Fruit fly (Drosophila melanogaster) whole organism, prepupa: ENCODE data around the gene CG13898.

Experiments used
- Blimp-1 ChIP-seq: fragments of 200-800 bp; sonication (Bioruptor generic); optimal IDR thresholded peaks from 3 replicates; lab custom pipeline; 2017; ENCODE audit warnings: missing biosample characterization, missing genetic modification characterization, mild to moderate bottlenecking, moderate library complexity, missing genetic modification reagents
- CG10631 ChIP-seq: fragments of 200-800 bp; sonication (Bioruptor generic); optimal IDR thresholded peaks from 2 replicates; lab custom pipeline; 2016; ENCODE audit warnings: missing biosample characterization, missing genetic modification characterization
- CG10669 ChIP-seq: fragments of 200-800 bp; sonication (Bioruptor generic); optimal IDR thresholded peaks from 3 replicates; lab custom pipeline; 2018; ENCODE audit warnings: missing biosample characterization, mild to moderate bottlenecking, missing genetic modification characterization, moderate library complexity
- CG11294 ChIP-seq: fragments of 200-800 bp; sonication (Bioruptor generic); IDR thresholded peaks from 2 replicates; pipeline ENCODE4 v1.3.6; 2022; ENCODE audit warnings: missing biosample characterization, missing genetic modification characterization
- CG11762 ChIP-seq: fragments of 200-800 bp; sonication (Bioruptor generic); optimal IDR thresholded peaks from 3 replicates; lab custom pipeline; 2016; ENCODE audit warnings: missing biosample characterization, missing genetic modification characterization; ENCODE audit not compliant: insufficient read depth
- CG11902 ChIP-seq: fragments of 200-800 bp; sonication (Bioruptor generic); optimal IDR thresholded peaks from 3 replicates; lab custom pipeline; 2016; ENCODE audit warnings: missing biosample characterization, missing genetic modification characterization
- CG1621 ChIP-seq: fragments of 200-800 bp; sonication (Bioruptor generic); optimal IDR thresholded peaks from 3 replicates; lab custom pipeline; 2018; ENCODE audit warnings: missing biosample characterization, mild to moderate bottlenecking, missing genetic modification characterization
- CG16779 ChIP-seq: fragments of 200-800 bp; sonication (Bioruptor generic); optimal IDR thresholded peaks from 3 replicates; lab custom pipeline; 2017; ENCODE audit warnings: missing biosample characterization, mild to moderate bottlenecking, missing genetic modification characterization
- CG31627 ChIP-seq: fragments of 200-800 bp; sonication (Bioruptor generic); optimal IDR thresholded peaks from 3 replicates; lab custom pipeline; 2016; ENCODE audit warnings: missing biosample characterization, missing genetic modification characterization
- CG34406 ChIP-seq: fragments of 200-800 bp; sonication (Bioruptor generic); optimal IDR thresholded peaks from 3 replicates; lab custom pipeline; 2016; ENCODE audit warnings: missing biosample characterization, missing genetic modification characterization
- CG6163 ChIP-seq: fragments of 200-800 bp; sonication (Bioruptor generic); IDR thresholded peaks from 3 replicates; pipeline ENCODE4 v1.3.6; 2022; ENCODE audit warnings: missing biosample characterization, missing genetic modification characterization
- CG6792 ChIP-seq: fragments of 200-800 bp; sonication (Bioruptor generic); optimal IDR thresholded peaks from 3 replicates; lab custom pipeline; 2016; ENCODE audit warnings: missing biosample characterization, missing genetic modification characterization
- CG6808 ChIP-seq: fragments of 200-800 bp; sonication (Bioruptor generic); optimal IDR thresholded peaks from 3 replicates; lab custom pipeline; 2017; ENCODE audit warnings: missing biosample characterization, missing genetic modification characterization, mild to moderate bottlenecking, moderate library complexity, missing genetic modification reagents
- CG8119 ChIP-seq: fragments of 200-800 bp; sonication (Bioruptor generic); IDR thresholded peaks from 3 replicates; pipeline ENCODE4 v1.3.6; 2022; ENCODE audit warnings: missing biosample characterization, missing genetic modification characterization
- CG8319 ChIP-seq: fragments of 200-800 bp; sonication (Bioruptor generic); optimal IDR thresholded peaks from 3 replicates; lab custom pipeline; 2016; ENCODE audit warnings: missing biosample characterization, missing genetic modification characterization
- CG8632 ChIP-seq: fragments of 200-800 bp; sonication (Bioruptor generic); optimal IDR thresholded peaks from 3 replicates; lab custom pipeline; 2016; ENCODE audit warnings: missing biosample characterization, missing genetic modification characterization
- CG9139 ChIP-seq: fragments of 200-800 bp; sonication (Bioruptor generic); optimal IDR thresholded peaks from 3 replicates; lab custom pipeline; 2017; ENCODE audit warnings: missing biosample characterization, mild to moderate bottlenecking, missing genetic modification characterization
- Eip78C ChIP-seq: fragments of 200-800 bp; sonication (Bioruptor generic); peaks from one replicate; lab custom pipeline; 2016; ENCODE audit warnings: missing biosample characterization, missing genetic modification characterization
- Eip93F ChIP-seq: fragments of 200-800 bp; sonication (Bioruptor generic); optimal IDR thresholded peaks from 2 replicates; lab custom pipeline; 2016; ENCODE audit warnings: missing biosample characterization, mild to moderate bottlenecking, missing genetic modification characterization
- Ets21C ChIP-seq: fragments of 200-800 bp; sonication (Bioruptor generic); optimal IDR thresholded peaks from 3 replicates; lab custom pipeline; 2016; ENCODE audit warnings: missing biosample characterization, missing genetic modification characterization
- Ets96B ChIP-seq: fragments of 200-800 bp; optimal IDR thresholded peaks from 2 replicates; lab custom pipeline; 2019; ENCODE audit warnings: missing biosample characterization, mild to moderate bottlenecking, missing genetic modification characterization, moderate library complexity
- Hr39 ChIP-seq: fragments of 200-800 bp; sonication (Bioruptor generic); optimal IDR thresholded peaks from 2 replicates; lab custom pipeline; 2016; ENCODE audit warnings: missing biosample characterization, missing genetic modification characterization
- Hr4 ChIP-seq: fragments of 200-800 bp; sonication (Bioruptor generic); optimal IDR thresholded peaks from 3 replicates; lab custom pipeline; 2016; ENCODE audit warnings: missing biosample characterization, missing genetic modification characterization
- Lpt ChIP-seq: fragments of 200-800 bp; sonication (Bioruptor generic); optimal IDR thresholded peaks from 3 replicates; lab custom pipeline; 2016; ENCODE audit warnings: missing biosample characterization, missing genetic modification characterization
- OdsH ChIP-seq: fragments of 200-800 bp; sonication (Bioruptor generic); optimal IDR thresholded peaks from 3 replicates; lab custom pipeline; 2016; ENCODE audit warnings: missing biosample characterization, missing genetic modification characterization
- Smox ChIP-seq: fragments of 200-800 bp; sonication (Bioruptor generic); optimal IDR thresholded peaks from 3 replicates; lab custom pipeline; 2016; ENCODE audit warnings: missing biosample characterization, missing genetic modification characterization
- Sox102F ChIP-seq: fragments of 200-800 bp; sonication (Bioruptor generic); optimal IDR thresholded peaks from 2 replicates; lab custom pipeline; 2016; ENCODE audit warnings: missing biosample characterization, mild to moderate bottlenecking, missing genetic modification characterization
- Sox14 ChIP-seq: fragments of 200-800 bp; sonication (Bioruptor generic); optimal IDR thresholded peaks from 3 replicates; lab custom pipeline; 2016; ENCODE audit warnings: missing biosample characterization, missing genetic modification characterization
- Sox15 ChIP-seq: fragments of 200-800 bp; sonication (Bioruptor generic); optimal IDR thresholded peaks from 3 replicates; lab custom pipeline; 2016; ENCODE audit warnings: missing biosample characterization, missing genetic modification characterization
- achi ChIP-seq: fragments of 200-800 bp; sonication (Bioruptor generic); optimal IDR thresholded peaks from 3 replicates; lab custom pipeline; 2016; ENCODE audit warnings: missing biosample characterization, missing genetic modification characterization
- acj6 ChIP-seq: fragments of 200-800 bp; sonication (Bioruptor generic); optimal IDR thresholded peaks from 3 replicates; lab custom pipeline; 2016; ENCODE audit warnings: missing biosample characterization, missing genetic modification characterization
- cyc ChIP-seq: fragments of 200-800 bp; sonication (Bioruptor generic); optimal IDR thresholded peaks from 3 replicates; lab custom pipeline; 2016; ENCODE audit warnings: missing biosample characterization, missing genetic modification characterization
- dac ChIP-seq: fragments of 200-800 bp; sonication (Bioruptor generic); optimal IDR thresholded peaks from 2 replicates; lab custom pipeline; 2017; ENCODE audit warnings: missing biosample characterization, mild to moderate bottlenecking, missing genetic modification characterization
- dsx ChIP-seq: fragments of 200-800 bp; optimal IDR thresholded peaks from 3 replicates; lab custom pipeline; 2019; ENCODE audit warnings: missing biosample characterization, mild to moderate bottlenecking, missing genetic modification characterization, moderate library complexity; ENCODE audit not compliant: poor library complexity, severe bottlenecking
- eg ChIP-seq: fragments of 200-800 bp; sonication (Bioruptor generic); IDR thresholded peaks from 3 replicates; pipeline ENCODE4 v1.3.6; 2022; ENCODE audit warnings: missing biosample characterization, missing genetic modification characterization
- esn ChIP-seq: fragments of 200-800 bp; sonication (Bioruptor generic); optimal IDR thresholded peaks from 2 replicates; lab custom pipeline; 2016; ENCODE audit warnings: missing biosample characterization, mild to moderate bottlenecking, missing genetic modification characterization, moderate library complexity
- fd85E ChIP-seq: fragments of 200-800 bp; sonication (Bioruptor generic); optimal IDR thresholded peaks from 3 replicates; lab custom pipeline; 2016; ENCODE audit warnings: missing biosample characterization, missing genetic modification characterization
- fkh ChIP-seq: fragments of 200-800 bp; sonication (Bioruptor generic); optimal IDR thresholded peaks from 3 replicates; lab custom pipeline; 2017; ENCODE audit warnings: missing biosample characterization, mild to moderate bottlenecking, missing genetic modification characterization, moderate library complexity
- net ChIP-seq: fragments of 200-800 bp; sonication (Bioruptor generic); optimal IDR thresholded peaks from 3 replicates; lab custom pipeline; 2016; ENCODE audit warnings: missing biosample characterization, missing genetic modification characterization
- pdm3 ChIP-seq: fragments of 200-800 bp; sonication (Bioruptor generic); optimal IDR thresholded peaks from 3 replicates; lab custom pipeline; 2016; ENCODE audit warnings: missing biosample characterization, missing genetic modification characterization
- salr ChIP-seq, 2 experiments: fragments of 200-800 bp; sonication (Bioruptor generic); optimal IDR thresholded peaks; 3 replicates each; lab custom pipeline; 2016 to 2018; ENCODE audit warnings: missing biosample characterization in 2 of 2, missing genetic modification characterization in 2 of 2, mild to moderate bottlenecking in 1 of 2
- spab ChIP-seq: fragments of 200-800 bp; sonication (Bioruptor generic); optimal IDR thresholded peaks from 2 replicates; lab custom pipeline; 2017; ENCODE audit warnings: missing biosample characterization, mild to moderate bottlenecking, missing genetic modification characterization, missing genetic modification reagents
- ss ChIP-seq, 2 experiments: fragments of 200-800 bp; sonication (Bioruptor generic); optimal IDR thresholded peaks; 2 replicates in 1 of 2; 3 replicates in 1 of 2; lab custom pipeline; 2017 to 2018; ENCODE audit warnings: mild to moderate bottlenecking in 2 of 2, missing biosample characterization in 2 of 2, missing genetic modification characterization in 2 of 2, moderate library complexity in 1 of 2

The CG13898 gene

dm6 chr3L:787635-788034 lies 16.2 kb downstream of the CG13898 start (continued):
- TF ChIP-seq CG10631 (GFP tag; lab: Kevin White, UChicago) (peak; percentile 70), Eip78C (GFP tag; lab: Kevin White, UChicago) (peak; percentile 89), cyc (GFP tag; lab: Kevin White, UChicago) (no peak), pdm3 (GFP tag; lab: Kevin White, UChicago) (peak; percentile 73), CG6808 (GFP tag; lab: Kevin White, UChicago) (no peak), Lpt (GFP tag; lab: Kevin White, UChicago) (peak; percentile 91), CG8319 (GFP tag; lab: Kevin White, UChicago) (no peak), CG9139 (GFP tag; lab: Kevin White, UChicago) (no peak), CG6163 (GFP tag; lab: Robert Waterston, UW) (peak; percentile 92), CG31627 (GFP tag; lab: Kevin White, UChicago) (no peak), OdsH (GFP tag; lab: Kevin White, UChicago) (peak; percentile 77), dac (peak; percentile 90), ss (GFP tag; optimal IDR thresholded peaks at IDR 0.05; lab: Kevin White, UChicago) (peak in 1 of 2 experiments; percentile 3), fkh (GFP tag; lab: Kevin White, UChicago) (no peak), Ets96B (tag; lab: Kevin White, UChicago) (no peak)

- TF ChIP-seq achi (GFP tag; lab: Kevin White, UChicago) (no peak), esn (no peak), CG31627 (GFP tag; lab: Kevin White, UChicago) (no peak), CG16779 (tag; lab: Kevin White, UChicago) (no peak), Sox102F (GFP tag; lab: Kevin White, UChicago) (no peak), dsx (GFP tag; lab: Kevin White, UChicago) (no peak)
These were observed 17.0 kb downstream of the CG13898 start for dm6 chr3L:786835-787234.

DNA sequence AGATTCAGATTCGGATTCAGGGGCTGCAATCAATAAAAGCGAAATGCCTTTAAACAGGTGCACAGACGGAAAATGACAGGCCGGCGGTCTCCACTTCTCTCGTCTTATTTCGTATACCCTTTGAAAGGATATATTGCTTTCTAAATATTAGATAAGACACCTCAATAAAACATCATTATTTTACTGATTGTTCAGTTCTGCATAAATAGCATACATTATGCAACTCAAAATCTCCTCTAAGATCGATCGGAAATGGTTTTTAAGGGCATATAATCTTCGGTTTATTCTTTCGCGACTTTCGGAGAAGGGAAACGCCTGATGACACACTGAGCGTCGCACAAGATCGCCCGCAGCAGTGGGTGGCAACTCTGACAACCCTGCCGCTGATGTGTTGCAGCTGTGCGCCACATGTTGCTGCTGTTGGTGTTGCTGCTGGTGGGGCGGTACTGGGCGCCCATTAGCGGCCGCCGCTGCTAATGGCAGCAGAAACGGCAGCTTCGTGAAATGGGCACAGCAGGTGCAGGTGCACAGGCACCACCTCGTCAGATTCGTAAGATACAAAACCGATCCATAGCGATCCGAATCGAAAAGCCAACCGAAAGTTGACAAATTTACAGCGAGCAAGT lies 18.0 kb downstream of the CG13898 start:
- peak; percentile 6 for TF ChIP-seq Sox15
- peak; percentile 54 for TF ChIP-seq Ets96B (tag; lab: Kevin White, UChicago)
- TF ChIP-seq CG11902 = peak; percentile 45
- peak; percentile 65 for TF ChIP-seq Sox102F (GFP tag; lab: Kevin White, UChicago)
- TF ChIP-seq Smox (GFP tag; lab: Kevin White, UChicago) = peak; percentile 70
- peak; percentile 51; the same call in 2 of the 3 replicates for TF ChIP-seq CG8119
- no peak for TF ChIP-seq CG16779 (tag; lab: Kevin White, UChicago)
- peak; percentile 68 for TF ChIP-seq Ets21C
- TF ChIP-seq Eip93F (GFP tag; lab: Kevin White, UChicago) = no peak
- TF ChIP-seq fd85E = no peak
- TF ChIP-seq salr (GFP tag; optimal IDR thresholded peaks at IDR 0.05; lab: Kevin White, UChicago) = no peak
- TF ChIP-seq cyc (GFP tag; lab: Kevin White, UChicago) = peak; percentile 88
- peak; percentile 14 for TF ChIP-seq dsx (GFP tag; lab: Kevin White, UChicago)
- peak; percentile 68 for TF ChIP-seq Sox14 (GFP tag; lab: Kevin White, UChicago)
- TF ChIP-seq spab (GFP tag; lab: Kevin White, UChicago) = peak; percentile 57
- peak; percentile 64 for TF ChIP-seq acj6 (GFP tag; lab: Kevin White, UChicago)
- peak; percentile 46 for TF ChIP-seq CG10631 (GFP tag; lab: Kevin White, UChicago)
- peak; percentile 66 for TF ChIP-seq CG6792 (GFP tag; lab: Kevin White, UChicago)
- TF ChIP-seq pdm3 (GFP tag; lab: Kevin White, UChicago) = peak; percentile 52
- no peak for TF ChIP-seq dac
- peak; percentile 11 for TF ChIP-seq CG9139 (GFP tag; lab: Kevin White, UChicago)
- peak; percentile 36 for TF ChIP-seq CG1621
- TF ChIP-seq CG11762 (GFP tag; lab: Kevin White, UChicago) = peak; percentile 43
- no peak for TF ChIP-seq CG11294 (GFP tag; lab: Robert Waterston, UW)
- no peak for TF ChIP-seq fkh (GFP tag; lab: Kevin White, UChicago)
- TF ChIP-seq esn = peak; percentile 77
- peak; percentile 76 for TF ChIP-seq Hr39 (GFP tag; lab: Kevin White, UChicago)
- TF ChIP-seq CG6163 (GFP tag; lab: Robert Waterston, UW) = peak; percentile 43; the same call in 1 of the 3 replicates
- TF ChIP-seq Eip78C (GFP tag; lab: Kevin White, UChicago) = peak; percentile 85
- peak; percentile 62 for TF ChIP-seq CG34406 (GFP tag; lab: Kevin White, UChicago)
- TF ChIP-seq CG8632 = peak; percentile 58
- peak; percentile 39; the same call in 2 of the 3 replicates for TF ChIP-seq eg (GFP tag; lab: Robert Waterston, UW)
- TF ChIP-seq Hr4 = peak; percentile 27
- peak; percentile 47 for TF ChIP-seq net (GFP tag; lab: Kevin White, UChicago)
- TF ChIP-seq CG31627 (GFP tag; lab: Kevin White, UChicago) = peak; percentile 77
- TF ChIP-seq CG6808 (GFP tag; lab: Kevin White, UChicago) = no peak
- peak; percentile 49 for TF ChIP-seq CG10669
- TF ChIP-seq Blimp-1 = peak; percentile 38
